Fruit fly (Drosophila melanogaster): ENCODE data around the gene CG5026.

Gene CG5026

DNA sequence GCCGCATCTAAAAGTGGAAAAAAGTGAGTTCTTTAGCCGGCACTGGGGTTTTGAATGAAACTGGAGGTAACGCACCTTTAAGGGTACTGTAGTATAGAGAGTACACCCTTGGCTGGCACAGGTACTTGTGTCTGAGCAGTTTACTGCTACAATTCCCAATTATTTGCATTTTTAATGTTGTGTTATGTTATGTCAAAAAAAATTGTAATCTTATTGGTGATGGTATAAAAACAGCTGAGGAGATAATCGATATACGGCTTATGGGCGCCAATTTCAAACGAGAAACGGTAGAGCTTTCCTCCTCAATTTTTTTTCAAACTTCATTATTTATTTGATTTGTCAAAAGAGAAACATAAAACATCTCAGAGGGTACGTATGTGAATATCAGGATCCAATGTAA, 3.9 kb upstream of the CG5026 start, which contains the start of gene ValRS-m (continued):
- no peak for TF ChIP-seq CG32767 (GFP tag; IDR thresholded peaks at IDR 0.05)
- no peak for TF ChIP-seq CG15696 (tag; optimal IDR thresholded peaks at IDR 0.05)
- no peak for TF ChIP-seq B-H1 (GFP tag; IDR thresholded peaks at IDR 0.05)
- peak; percentile 36 for TF ChIP-seq trem (tag; optimal IDR thresholded peaks at IDR 0.05)
- TF ChIP-seq eve (GFP tag; optimal IDR thresholded peaks at IDR 0.05): no peak
- no peak for TF ChIP-seq CG17385 (GFP tag; optimal IDR thresholded peaks at IDR 0.05)
- no peak for TF ChIP-seq emc (GFP tag; optimal IDR thresholded peaks at IDR 0.05)
- no peak for TF ChIP-seq CG6813 (GFP tag; optimal IDR thresholded peaks at IDR 0.05)
- no peak for TF ChIP-seq CG31388 (GFP tag; optimal IDR thresholded peaks at IDR 0.05)
- 0 out of 4 replicates have a peak, but pooled peaks have one; percentile 40 for TF ChIP-seq Dll (GFP tag; IDR thresholded peaks at IDR 0.05; ENCODE audit: partially characterized antibody)
- peak in 1 of 2 experiments; percentile 80 for TF ChIP-seq crp (GFP tag; optimal IDR thresholded peaks at IDR 0.05)
- TF ChIP-seq klu (GFP tag; IDR thresholded peaks at IDR 0.05): no peak
- TF ChIP-seq Lpt (GFP tag; optimal IDR thresholded peaks at IDR 0.05): no peak
- peak; percentile 53; the same call in 1 of the 2 replicates for TF ChIP-seq bbx (GFP tag; IDR thresholded peaks at IDR 0.05; ENCODE audit: partially characterized antibody)
- TF ChIP-seq salm (tag; optimal IDR thresholded peaks at IDR 0.05): no peak
- 0 out of 2 replicates have a peak, but pooled peaks have one; percentile 20 for TF ChIP-seq unc-4 (GFP tag; IDR thresholded peaks at IDR 0.05; ENCODE audit: partially characterized antibody)
- TF ChIP-seq MBD-R2 (GFP tag; IDR thresholded peaks at IDR 0.05): peak; percentile 42
- TF ChIP-seq Xrp1 (GFP tag; IDR thresholded peaks at IDR 0.05): no peak
- TF ChIP-seq ac (GFP tag; optimal IDR thresholded peaks at IDR 0.05): no peak
- no peak for TF ChIP-seq da (GFP tag; optimal IDR thresholded peaks at IDR 0.05)
- no peak for TF ChIP-seq scrt (GFP tag; optimal IDR thresholded peaks at IDR 0.05)
- TF ChIP-seq CG3163 (GFP tag; optimal IDR thresholded peaks at IDR 0.05): no peak
- no peak for TF ChIP-seq tx (GFP tag; optimal IDR thresholded peaks at IDR 0.05)
- no peak for TF ChIP-seq CG3407 (GFP tag; optimal IDR thresholded peaks at IDR 0.05)
- no peak for TF ChIP-seq CG18764 (GFP tag; optimal IDR thresholded peaks at IDR 0.05)
- no peak for TF ChIP-seq Gug (GFP tag; IDR thresholded peaks at IDR 0.05)
- no peak for TF ChIP-seq gro (GFP tag; optimal IDR thresholded peaks at IDR 0.05)
- TF ChIP-seq Bteb2 (GFP tag; optimal IDR thresholded peaks at IDR 0.05): no peak
- TF ChIP-seq CG12155 (GFP tag; optimal IDR thresholded peaks at IDR 0.05): no peak
- 0 out of 4 replicates have a peak, but pooled peaks have one; percentile 40 for TF ChIP-seq chinmo (GFP tag; IDR thresholded peaks at IDR 0.05; ENCODE audit: partially characterized antibody)
- no peak for TF ChIP-seq CG10565 (GFP tag; optimal IDR thresholded peaks at IDR 0.05)
- TF ChIP-seq CG7963 (GFP tag; IDR thresholded peaks at IDR 0.05; ENCODE audit: partially characterized antibody): no peak

dm6 chr3L:8966324-8967011, 1.9 kb upstream of the CG5026 start, which contains the start of the genes CG5653 and CG5021:
Gene CG5653 (minus strand): TSS chr3L:8966374.
Gene CG5021 (plus strand): TSS chr3L:8966829.
- TF ChIP-seq rib (GFP tag; IDR thresholded peaks at IDR 0.05): peak; percentile 52; the same call in 1 of the 2 replicates
- no peak for TF ChIP-seq CG7556 (GFP tag; optimal IDR thresholded peaks at IDR 0.05)
- TF ChIP-seq Myb (GFP tag; optimal IDR thresholded peaks at IDR 0.05): peak; percentile 68
- TF ChIP-seq klu (GFP tag; IDR thresholded peaks at IDR 0.05): no peak
- TF ChIP-seq CG10431 (GFP tag; optimal IDR thresholded peaks at IDR 0.05): no peak
- TF ChIP-seq vnd (GFP tag; IDR thresholded peaks at IDR 0.05; ENCODE audit: partially characterized antibody): peak; percentile 56; the same call in 2 of the 3 replicates
- no peak for TF ChIP-seq sob (GFP tag; IDR thresholded peaks at IDR 0.05)
- TF ChIP-seq aop (GFP tag; IDR thresholded peaks at IDR 0.05): no peak
- no peak for TF ChIP-seq fd102C (GFP tag; optimal IDR thresholded peaks at IDR 0.05)
- peak; percentile 21; the same call in 1 of the 3 replicates for TF ChIP-seq Doc3 (GFP tag; IDR thresholded peaks at IDR 0.05; ENCODE audit: partially characterized antibody)
- TF ChIP-seq mam (GFP tag; optimal IDR thresholded peaks at IDR 0.05): no peak
- peak; percentile 48 for TF ChIP-seq MESR4 (GFP tag; optimal IDR thresholded peaks at IDR 0.05)
- TF ChIP-seq Tbp (GFP tag; optimal IDR thresholded peaks at IDR 0.05): no peak
- peak; percentile 82 for TF ChIP-seq ftz-f1 (GFP tag; optimal IDR thresholded peaks at IDR 0.05)
- peak; percentile 32 for TF ChIP-seq Sin3A (optimal IDR thresholded peaks at IDR 0.05)
- TF ChIP-seq CG16813 (GFP tag; IDR thresholded peaks at IDR 0.05; ENCODE audit: partially characterized antibody): peak; percentile 49; the same call in 1 of the 3 replicates
- peak; percentile 19 for TF ChIP-seq CG4617 (GFP tag; optimal IDR thresholded peaks at IDR 0.05; ENCODE audit: borderline replicate concordance)
- peak; percentile 59 for TF ChIP-seq CG3847 (GFP tag; IDR thresholded peaks at IDR 0.05)
- no peak for TF ChIP-seq dati (GFP tag; IDR thresholded peaks at IDR 0.05)
- no peak for TF ChIP-seq Rfx (GFP tag; IDR thresholded peaks at IDR 0.05)
